Fruit fly (Drosophila melanogaster): ENCODE results near the gene Or65b.
A peak's percentile ranks its signal among the peaks of the same experiment; 100 is the strongest.

Gene Or65b

dm6 chr3L:6325312-6325711, at the start of gene Or65b:
Or65b (plus strand) TSS chr3L:6325612.
- TF ChIP-seq CG12605 (GFP tag; IDR thresholded peaks at IDR 0.05) (no peak), rn (GFP tag; IDR thresholded peaks at IDR 0.05) (no peak)

dm6 chr3L:6285412-6285811, 40.0 kb upstream of the Or65b start:
- TF ChIP-seq CG14655 (GFP tag; optimal IDR thresholded peaks at IDR 0.05) (peak; percentile 34), CG9948 (tag; optimal IDR thresholded peaks at IDR 0.05) (peak; percentile 20), CG8301 (tag; optimal IDR thresholded peaks at IDR 0.05) (no peak), Ets98B (GFP tag; IDR thresholded peaks at IDR 0.05) (peak; percentile 72), rn (GFP tag; IDR thresholded peaks at IDR 0.05) (peak; percentile 37; the same call in 1 of the 2 replicates), gl (tag; optimal IDR thresholded peaks at IDR 0.05) (peak; percentile 56), D1 (tag; optimal IDR thresholded peaks at IDR 0.05) (no peak), EcR (GFP tag; optimal IDR thresholded peaks at IDR 0.05) (no peak), Pif1A (GFP tag; optimal IDR thresholded peaks at IDR 0.05) (peak; percentile 66), CG8159 (tag; optimal IDR thresholded peaks at IDR 0.05) (peak; percentile 60), CG12605 (GFP tag; IDR thresholded peaks at IDR 0.05) (peak; percentile 31; the same call in 1 of the 2 replicates), CG17806 (tag; optimal IDR thresholded peaks at IDR 0.05) (peak; percentile 53), CG34367 (tag; optimal IDR thresholded peaks at IDR 0.05) (peak; percentile 52), CG10348 (GFP tag; IDR thresholded peaks at IDR 0.05) (no peak), CG32121 (GFP tag; IDR thresholded peaks at IDR 0.05) (peak; percentile 69; the same call in 1 of the 2 replicates), CG13204 (GFP tag; optimal IDR thresholded peaks at IDR 0.05) (peak; percentile 45), fd96Ca (GFP tag; IDR thresholded peaks at IDR 0.05) (peak; percentile 68), Snoo (tag; optimal IDR thresholded peaks at IDR 0.05) (peak; percentile 29), Pif1B (GFP tag; optimal IDR thresholded peaks at IDR 0.05) (peak; percentile 40), CG4496 (GFP tag; IDR thresholded peaks at IDR 0.05) (peak; percentile 85), CG15710 (tag; optimal IDR thresholded peaks at IDR 0.05) (peak; percentile 73)

dm6 chr3L:6296611-6297010, 28.8 kb upstream of the Or65b start:
- no peak for TF ChIP-seq D1 (tag; optimal IDR thresholded peaks at IDR 0.05)

- TF ChIP-seq CG9948 (tag; optimal IDR thresholded peaks at IDR 0.05): no peak
- TF ChIP-seq CG8159 (tag; optimal IDR thresholded peaks at IDR 0.05): peak; percentile 9
Observed at dm6 chr3L:6302500-6302899, 22.9 kb upstream of the Or65b start.

dm6 chr3L:6304859-6305258, 20.6 kb upstream of the Or65b start:
- no peak for TF ChIP-seq CG34367 (tag; optimal IDR thresholded peaks at IDR 0.05)
- TF ChIP-seq Ets98B (GFP tag; IDR thresholded peaks at IDR 0.05): peak; percentile 21; the same call in 1 of the 2 replicates
- TF ChIP-seq CG8159 (tag; optimal IDR thresholded peaks at IDR 0.05): no peak
- TF ChIP-seq CG8301 (tag; optimal IDR thresholded peaks at IDR 0.05): peak; percentile 15
- no peak for TF ChIP-seq rn (GFP tag; IDR thresholded peaks at IDR 0.05)
- TF ChIP-seq CG32121 (GFP tag; IDR thresholded peaks at IDR 0.05): 0 out of 2 replicates have a peak, but pooled peaks have one; percentile 11
- peak; percentile 14 for TF ChIP-seq CG14655 (GFP tag; optimal IDR thresholded peaks at IDR 0.05)

dm6 chr3L:6307298-6307697, 18.1 kb upstream of the Or65b start:
- no peak for TF ChIP-seq Snoo (tag; optimal IDR thresholded peaks at IDR 0.05)
- no peak for TF ChIP-seq CG12605 (GFP tag; IDR thresholded peaks at IDR 0.05)
- peak; percentile 71 for TF ChIP-seq CG14655 (GFP tag; optimal IDR thresholded peaks at IDR 0.05)
- TF ChIP-seq gl (tag; optimal IDR thresholded peaks at IDR 0.05): no peak
- TF ChIP-seq EcR (GFP tag; optimal IDR thresholded peaks at IDR 0.05): no peak
- peak; percentile 6 for TF ChIP-seq CG9948 (tag; optimal IDR thresholded peaks at IDR 0.05)
- TF ChIP-seq CG17806 (tag; optimal IDR thresholded peaks at IDR 0.05): no peak
- no peak for TF ChIP-seq Pif1B (GFP tag; optimal IDR thresholded peaks at IDR 0.05)
- peak; percentile 17 for TF ChIP-seq Pif1A (GFP tag; optimal IDR thresholded peaks at IDR 0.05)
- TF ChIP-seq D1 (tag; optimal IDR thresholded peaks at IDR 0.05): no peak
- no peak for TF ChIP-seq rn (GFP tag; IDR thresholded peaks at IDR 0.05)
- peak; percentile 50 for TF ChIP-seq CG8301 (tag; optimal IDR thresholded peaks at IDR 0.05)
- peak; percentile 70 for TF ChIP-seq Ets98B (GFP tag; IDR thresholded peaks at IDR 0.05)
- no peak for TF ChIP-seq CG10348 (GFP tag; IDR thresholded peaks at IDR 0.05)
- TF ChIP-seq CG15710 (tag; optimal IDR thresholded peaks at IDR 0.05): no peak
- TF ChIP-seq CG34367 (tag; optimal IDR thresholded peaks at IDR 0.05): no peak
- no peak for TF ChIP-seq CG13204 (GFP tag; optimal IDR thresholded peaks at IDR 0.05)
- 0 out of 2 replicates have a peak, but pooled peaks have one; percentile 35 for TF ChIP-seq CG32121 (GFP tag; IDR thresholded peaks at IDR 0.05)
- peak; percentile 68; the same call in 1 of the 3 replicates for TF ChIP-seq CG4496 (GFP tag; IDR thresholded peaks at IDR 0.05)
- no peak for TF ChIP-seq CG8159 (tag; optimal IDR thresholded peaks at IDR 0.05)
- TF ChIP-seq fd96Ca (GFP tag; IDR thresholded peaks at IDR 0.05): peak; percentile 56; the same call in 2 of the 3 replicates

- TF ChIP-seq gl (tag; optimal IDR thresholded peaks at IDR 0.05): no peak
- no peak for TF ChIP-seq Snoo (tag; optimal IDR thresholded peaks at IDR 0.05)
- TF ChIP-seq Ets98B (GFP tag; IDR thresholded peaks at IDR 0.05): peak; percentile 86
- no peak for TF ChIP-seq EcR (GFP tag; optimal IDR thresholded peaks at IDR 0.05)
- TF ChIP-seq CG8301 (tag; optimal IDR thresholded peaks at IDR 0.05): peak; percentile 82
- TF ChIP-seq rn (GFP tag; IDR thresholded peaks at IDR 0.05): no peak
- TF ChIP-seq CG13204 (GFP tag; optimal IDR thresholded peaks at IDR 0.05): no peak
- peak; percentile 55 for TF ChIP-seq CG9948 (tag; optimal IDR thresholded peaks at IDR 0.05)
- peak; percentile 36 for TF ChIP-seq CG8159 (tag; optimal IDR thresholded peaks at IDR 0.05)
- peak; percentile 6 for TF ChIP-seq CG15710 (tag; optimal IDR thresholded peaks at IDR 0.05)
- 0 out of 2 replicates have a peak, but pooled peaks have one; percentile 41 for TF ChIP-seq CG12605 (GFP tag; IDR thresholded peaks at IDR 0.05)
- TF ChIP-seq CG4496 (GFP tag; IDR thresholded peaks at IDR 0.05): peak; percentile 75
- peak; percentile 60; the same call in 1 of the 2 replicates for TF ChIP-seq CG32121 (GFP tag; IDR thresholded peaks at IDR 0.05)
- peak; percentile 85 for TF ChIP-seq CG14655 (GFP tag; optimal IDR thresholded peaks at IDR 0.05)
- TF ChIP-seq Pif1A (GFP tag; optimal IDR thresholded peaks at IDR 0.05): peak; percentile 52
- peak; percentile 8 for TF ChIP-seq CG34367 (tag; optimal IDR thresholded peaks at IDR 0.05)
- peak; percentile 65 for TF ChIP-seq CG17806 (tag; optimal IDR thresholded peaks at IDR 0.05)
- no peak for TF ChIP-seq D1 (tag; optimal IDR thresholded peaks at IDR 0.05)
- TF ChIP-seq fd96Ca (GFP tag; IDR thresholded peaks at IDR 0.05): peak; percentile 56; the same call in 1 of the 3 replicates
- no peak for TF ChIP-seq Pif1B (GFP tag; optimal IDR thresholded peaks at IDR 0.05)
- TF ChIP-seq CG10348 (GFP tag; IDR thresholded peaks at IDR 0.05): no peak
Observed at dm6 chr3L:6308596-6308995, 16.8 kb upstream of the Or65b start.

All from whole organism, pupa.